Worm (Caenorhabditis elegans): ENCODE results near the gene M03F8.6.

DNA sequence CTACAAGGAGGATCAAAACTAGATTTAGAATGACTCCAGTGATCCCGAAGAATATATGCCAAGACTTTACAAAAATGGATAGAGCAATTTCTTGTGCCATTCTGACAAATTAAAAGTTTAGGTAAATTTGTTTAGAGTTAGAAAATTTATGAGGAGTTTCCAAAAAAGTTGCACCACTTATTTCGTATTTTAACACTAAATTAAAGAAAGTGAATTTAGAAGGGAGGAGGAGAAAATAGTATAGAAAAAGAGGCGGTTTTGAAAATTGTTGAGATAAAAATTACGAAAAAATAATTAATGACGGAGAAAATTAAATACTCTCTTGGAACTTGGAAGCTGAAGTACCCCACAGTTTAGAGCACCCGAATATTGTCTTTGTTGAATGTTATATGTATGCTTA, 48.4 kb downstream of the M03F8.6 start, which contains the start of gene srd-15:
- TF ChIP-seq pha-4 (tag; optimal IDR thresholded peaks at IDR 0.05) (no peak), ztf-11 (tag; optimal IDR thresholded peaks at IDR 0.05) (no peak), snpc-4 (tag; optimal IDR thresholded peaks at IDR 0.05) (no peak), nhr-28 (tag; optimal IDR thresholded peaks at IDR 0.05) (no peak)

Data from whole organism, mixed stage, embryonic.